Fruit fly (Drosophila melanogaster) whole organism, embryonic: ENCODE results near the gene CG18557.
A peak's percentile ranks its signal among the peaks of the same experiment; 100 is the strongest.

Experiments
- CG10366 ChIP-seq: fragments of 200-800 bp; sonication (Bioruptor generic); IDR thresholded peaks from 2 replicates; pipeline ENCODE4 v1.3.6; 2022; ENCODE audit warnings: missing biosample characterization, missing genetic modification characterization
- CG10979 ChIP-seq: fragments of 200-800 bp; sonication (Bioruptor generic); optimal IDR thresholded peaks from 2 replicates; lab custom pipeline; 2018; ENCODE audit warnings: missing biosample characterization, mild to moderate bottlenecking, missing genetic modification characterization, moderate library complexity
- CG11093 ChIP-seq: fragments of 200-800 bp; sonication (Bioruptor generic); IDR thresholded peaks from 3 replicates; pipeline ENCODE4 v1.3.6; 2022; ENCODE audit warnings: missing biosample characterization, missing genetic modification characterization
- CG12104 ChIP-seq: fragments of 200-800 bp; sonication (Bioruptor generic); optimal IDR thresholded peaks from 3 replicates; lab custom pipeline; 2016; ENCODE audit warnings: missing biosample characterization, missing genetic modification characterization
- CG15479 ChIP-seq: fragments of 200-800 bp; sonication (Bioruptor generic); optimal IDR thresholded peaks from 3 replicates; lab custom pipeline; 2019; ENCODE audit warnings: missing biosample characterization, mild to moderate bottlenecking, missing genetic modification characterization, moderate library complexity
- CG15514 ChIP-seq: fragments of 200-800 bp; sonication (Bioruptor generic); optimal IDR thresholded peaks from 3 replicates; lab custom pipeline; 2017; ENCODE audit warnings: missing biosample characterization, missing genetic modification characterization, mild to moderate bottlenecking, moderate library complexity, missing genetic modification reagents
- CG1647 ChIP-seq: fragments of 200-800 bp; sonication (Bioruptor generic); optimal IDR thresholded peaks from 3 replicates; lab custom pipeline; 2016; ENCODE audit warnings: missing biosample characterization, missing genetic modification characterization
- CG17829 ChIP-seq: fragments of 200-800 bp; optimal IDR thresholded peaks from 2 replicates; lab custom pipeline; 2019; ENCODE audit warnings: missing biosample characterization, mild to moderate bottlenecking, missing genetic modification characterization, moderate library complexity
- CG18476 ChIP-seq: fragments of 200-800 bp; sonication (Bioruptor generic); optimal IDR thresholded peaks from 2 replicates; lab custom pipeline; 2016; ENCODE audit warnings: missing biosample characterization, mild to moderate bottlenecking, missing genetic modification characterization
- CG2712 ChIP-seq: fragments of 200-800 bp; optimal IDR thresholded peaks from 3 replicates; lab custom pipeline; 2019; ENCODE audit warnings: missing biosample characterization, mild to moderate bottlenecking, missing genetic modification characterization, moderate library complexity
- CG3065 ChIP-seq: fragments of 200-800 bp; sonication (Bioruptor generic); optimal IDR thresholded peaks from 2 replicates; lab custom pipeline; 2016; ENCODE audit warnings: missing biosample characterization, missing genetic modification characterization
- CG32772 ChIP-seq: fragments of 200-800 bp; sonication (Bioruptor generic); IDR thresholded peaks from 2 replicates; pipeline ENCODE4 v1.3.6; 2022; ENCODE audit warnings: missing biosample characterization, missing genetic modification characterization
- CG4424 ChIP-seq: fragments of 200-800 bp; sonication (Bioruptor generic); optimal IDR thresholded peaks from 3 replicates; lab custom pipeline; 2016; ENCODE audit warnings: missing biosample characterization, missing genetic modification characterization
- CG6254 ChIP-seq: fragments of 200-800 bp; sonication (Bioruptor generic); optimal IDR thresholded peaks from 3 replicates; lab custom pipeline; 2017; ENCODE audit warnings: mild to moderate bottlenecking, missing biosample characterization, missing genetic modification reagents, missing genetic modification characterization
- CG6854 ChIP-seq: fragments of 200-800 bp; sonication (Bioruptor generic); optimal IDR thresholded peaks from 3 replicates; lab custom pipeline; 2017; ENCODE audit warnings: missing biosample characterization, mild to moderate bottlenecking, missing genetic modification characterization
- CG7786 ChIP-seq: fragments of 200-800 bp; sonication (Bioruptor generic); optimal IDR thresholded peaks from 2 replicates; lab custom pipeline; 2016; ENCODE audit warnings: missing biosample characterization, missing genetic modification characterization
- CG9876 ChIP-seq: fragments of 200-800 bp; sonication (Bioruptor generic); optimal IDR thresholded peaks from 2 replicates; lab custom pipeline; 2016; ENCODE audit warnings: missing biosample characterization, missing genetic modification characterization
- CrebB ChIP-seq: fragments of 200-800 bp; sonication (Bioruptor generic); optimal IDR thresholded peaks from 3 replicates; lab custom pipeline; 2018; ENCODE audit warnings: missing biosample characterization, mild to moderate bottlenecking, missing genetic modification characterization
- Dip3 ChIP-seq: fragments of 200-800 bp; sonication (Bioruptor generic); optimal IDR thresholded peaks from 3 replicates; lab custom pipeline; 2016; ENCODE audit warnings: missing biosample characterization, missing genetic modification characterization
- E2f2 ChIP-seq: fragments of 200-800 bp; sonication (Bioruptor generic); IDR thresholded peaks from 2 replicates; pipeline ENCODE4 v1.3.6; 2022; ENCODE audit warnings: missing biosample characterization, missing genetic modification characterization
- Ets97D ChIP-seq: fragments of 200-800 bp; sonication (Bioruptor generic); optimal IDR thresholded peaks from 3 replicates; lab custom pipeline; 2016; ENCODE audit warnings: missing biosample characterization, missing genetic modification characterization
- H2.0 ChIP-seq: fragments of 200-800 bp; sonication (Bioruptor generic); IDR thresholded peaks from 2 replicates; pipeline ENCODE4 v1.3.6; 2022; ENCODE audit warnings: missing biosample characterization, missing genetic modification characterization
- HmgZ ChIP-seq: fragments of 200-800 bp; sonication (Bioruptor generic); optimal IDR thresholded peaks from 2 replicates; lab custom pipeline; 2018; ENCODE audit warnings: missing biosample characterization, mild to moderate bottlenecking, missing genetic modification characterization
- Hmr ChIP-seq: fragments of 200-800 bp; sonication (Bioruptor generic); optimal IDR thresholded peaks from 3 replicates; lab custom pipeline; 2017; ENCODE audit warnings: mild to moderate bottlenecking, missing biosample characterization, missing genetic modification reagents, missing genetic modification characterization
- Lhr ChIP-seq: fragments of 200-800 bp; sonication (Bioruptor generic); optimal IDR thresholded peaks from 3 replicates; lab custom pipeline; 2017; ENCODE audit warnings: mild to moderate bottlenecking, missing biosample characterization, missing genetic modification reagents, missing genetic modification characterization
- MESR4 ChIP-seq: fragments of 200-800 bp; sonication (Bioruptor generic); optimal IDR thresholded peaks from 2 replicates; lab custom pipeline; 2018; ENCODE audit warnings: missing biosample characterization, mild to moderate bottlenecking, missing genetic modification characterization, moderate library complexity
- Mad ChIP-seq: fragments of 200-800 bp; sonication (Bioruptor generic); optimal IDR thresholded peaks from 2 replicates; lab custom pipeline; 2016; ENCODE audit warnings: missing biosample characterization, missing genetic modification characterization
- Meics ChIP-seq: fragments of 200-800 bp; sonication (Bioruptor generic); optimal IDR thresholded peaks from 2 replicates; lab custom pipeline; 2017; ENCODE audit warnings: missing biosample characterization, mild to moderate bottlenecking, missing genetic modification characterization
- Oli ChIP-seq: fragments of 200-800 bp; sonication (Bioruptor generic); optimal IDR thresholded peaks from 2 replicates; lab custom pipeline; 2018; ENCODE audit warnings: missing biosample characterization, mild to moderate bottlenecking, missing genetic modification characterization, moderate library complexity
- TFAM ChIP-seq: fragments of 200-800 bp; sonication (Bioruptor generic); optimal IDR thresholded peaks from 2 replicates; lab custom pipeline; 2017; ENCODE audit warnings: missing biosample characterization, missing genetic modification characterization, inconsistent platforms
- YL-1 ChIP-seq: fragments of 200-800 bp; sonication (Bioruptor generic); optimal IDR thresholded peaks from 3 replicates; lab custom pipeline; 2017; ENCODE audit warnings: missing biosample characterization, mild to moderate bottlenecking, missing genetic modification characterization
- ac ChIP-seq: fragments of 200-800 bp; sonication (Bioruptor generic); optimal IDR thresholded peaks from 3 replicates; lab custom pipeline; 2017; ENCODE audit warnings: missing biosample characterization, mild to moderate bottlenecking, missing genetic modification characterization
- bowl ChIP-seq: fragments of 200-800 bp; sonication (Bioruptor generic); IDR thresholded peaks from 2 replicates; pipeline ENCODE4 v1.3.6; 2022; ENCODE audit warnings: missing biosample characterization, missing genetic modification characterization
- dati ChIP-seq: fragments of 200-800 bp; sonication (Bioruptor generic); IDR thresholded peaks from 2 replicates; pipeline ENCODE4 v1.3.6; 2022; ENCODE audit warnings: missing biosample characterization, missing genetic modification characterization
- dimm ChIP-seq: fragments of 200-800 bp; sonication (Bioruptor generic); IDR thresholded peaks from 2 replicates; pipeline ENCODE4 v1.3.6; 2022; ENCODE audit warnings: missing biosample characterization, missing genetic modification characterization
- dmrt11E ChIP-seq: fragments of 200-800 bp; sonication (Bioruptor generic); optimal IDR thresholded peaks from 3 replicates; lab custom pipeline; 2018; ENCODE audit warnings: missing biosample characterization, mild to moderate bottlenecking, missing genetic modification characterization, moderate library complexity
- esg ChIP-seq: fragments of 200-800 bp; sonication (Bioruptor generic); conservative IDR thresholded peaks from 2 replicates; pipeline ENCODE4 v1.3.6; 2022; ENCODE audit warnings: missing biosample characterization, missing genetic modification characterization
- fd102C ChIP-seq: fragments of 200-800 bp; sonication (Bioruptor generic); optimal IDR thresholded peaks from 2 replicates; lab custom pipeline; 2018; ENCODE audit warnings: missing biosample characterization, mild to moderate bottlenecking, missing genetic modification characterization, moderate library complexity
- fd96Cb ChIP-seq: fragments of 200-800 bp; sonication (Bioruptor generic); optimal IDR thresholded peaks from 2 replicates; lab custom pipeline; 2018; ENCODE audit warnings: missing biosample characterization, mild to moderate bottlenecking, missing genetic modification characterization, moderate library complexity
- gce ChIP-seq: fragments of 200-800 bp; sonication (Bioruptor generic); IDR thresholded peaks from 3 replicates; pipeline ENCODE4 v1.3.6; 2022; ENCODE audit warnings: missing biosample characterization, missing genetic modification characterization
- hbn ChIP-seq: fragments of 200-800 bp; sonication (Bioruptor generic); IDR thresholded peaks from 2 replicates; pipeline ENCODE4 v1.3.6; 2022; ENCODE audit warnings: missing biosample characterization, missing genetic modification characterization; ENCODE audit not compliant: partially characterized antibody
- kay ChIP-seq: fragments of 200-800 bp; sonication (Bioruptor generic); optimal IDR thresholded peaks from 2 replicates; lab custom pipeline; 2016; ENCODE audit warnings: missing biosample characterization, missing genetic modification characterization
- pan ChIP-seq, 4 experiments: fragments of >200 bp in 3 of 4; fragments of 200-800 bp in 1 of 4; sonication (Bioruptor generic) in 1 of 4; optimal IDR thresholded peaks in 3 of 4; IDR thresholded peaks in 1 of 4; 2 replicates each; pipeline versions ENCODE4 v1.3.6 to Lab custom; 2017 to 2022; ENCODE audit warnings: missing biosample characterization in 2 of 4, missing genetic modification characterization in 2 of 4, mixed read lengths in 1 of 4
- peb ChIP-seq: fragments of 200-800 bp; sonication (Bioruptor generic); IDR thresholded peaks from 2 replicates; pipeline ENCODE4 v1.3.6; 2022; ENCODE audit warnings: missing biosample characterization, missing genetic modification characterization
- ranshi ChIP-seq: fragments of 200-800 bp; sonication (Bioruptor generic); IDR thresholded peaks from 2 replicates; pipeline ENCODE4 v1.3.6; 2022; ENCODE audit warnings: missing biosample characterization, missing genetic modification characterization
- repo ChIP-seq: fragments of 200-800 bp; sonication (Bioruptor generic); optimal IDR thresholded peaks from 2 replicates; lab custom pipeline; 2016; ENCODE audit warnings: missing biosample characterization, missing genetic modification characterization
- sim ChIP-seq: fragments of 200-800 bp; sonication (Bioruptor generic); IDR thresholded peaks from 2 replicates; pipeline ENCODE4 v1.3.6; 2022; ENCODE audit warnings: missing biosample characterization, missing genetic modification characterization
- stwl ChIP-seq: fragments of 200-800 bp; sonication (Bioruptor generic); optimal IDR thresholded peaks from 3 replicates; lab custom pipeline; 2018; ENCODE audit warnings: missing biosample characterization, mild to moderate bottlenecking, missing genetic modification characterization, moderate library complexity
- toy ChIP-seq: fragments of 200-800 bp; sonication (Bioruptor generic); IDR thresholded peaks from 2 replicates; pipeline ENCODE4 v1.3.6; 2022; ENCODE audit warnings: missing biosample characterization, missing genetic modification characterization
- twi ChIP-seq: fragments of 200-800 bp; optimal IDR thresholded peaks from 2 replicates; lab custom pipeline; 2019; ENCODE audit warnings: missing biosample characterization, mild to moderate bottlenecking, missing genetic modification characterization, moderate library complexity

The CG18557 gene

DNA sequence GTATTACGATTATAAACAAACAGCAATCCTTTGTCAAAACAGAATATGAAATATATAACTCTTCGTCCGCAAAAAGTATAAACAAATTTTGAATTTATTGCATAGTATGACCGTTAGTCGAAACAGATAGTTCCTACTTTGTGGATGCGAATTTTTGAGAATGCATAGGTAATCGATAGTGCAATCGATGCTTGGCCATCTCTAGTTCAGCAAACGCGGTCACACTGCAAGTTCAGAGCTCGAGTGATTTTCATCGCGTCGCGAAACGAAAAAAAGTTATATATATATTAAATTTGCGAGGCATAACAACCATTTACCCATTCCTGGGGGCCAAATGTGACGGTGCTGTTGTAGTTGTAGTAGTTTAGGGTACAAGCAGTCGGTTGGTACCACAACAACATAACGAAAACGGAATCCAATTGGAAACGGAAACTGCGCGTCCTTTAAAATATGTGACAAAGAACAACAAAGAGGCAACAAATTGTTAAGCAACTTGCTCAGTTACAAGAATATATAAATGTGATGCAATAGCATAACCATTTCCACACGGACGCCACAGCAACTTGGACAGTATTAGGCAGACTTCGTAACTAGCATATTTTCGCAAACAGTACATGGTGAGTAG lies 11.5 kb upstream of the CG18557 start, which contains the start of gene CG2991 (continued):
- no peak for TF ChIP-seq gce
- TF ChIP-seq ranshi (GFP tag; lab: Robert Waterston, UW): no peak
- TF ChIP-seq CG3065: no peak
- TF ChIP-seq bowl (GFP tag; lab: Robert Waterston, UW): no peak
- no peak for TF ChIP-seq peb (GFP tag; lab: Robert Waterston, UW)
- peak; percentile 13 for TF ChIP-seq dmrt11E (tag; lab: Kevin White, UChicago)
- peak; percentile 56 for TF ChIP-seq CG2712
- TF ChIP-seq twi (tag; lab: Kevin White, UChicago): no peak
- no peak for TF ChIP-seq CrebB
- no peak for TF ChIP-seq CG6254
- TF ChIP-seq Oli (tag; lab: Kevin White, UChicago): no peak
- TF ChIP-seq HmgZ (tag; lab: Kevin White, UChicago): peak; percentile 80
- TF ChIP-seq esg (GFP tag; lab: Robert Waterston, UW): no peak
- TF ChIP-seq Mad (GFP tag; lab: Kevin White, UChicago): peak; percentile 63
- no peak for TF ChIP-seq dimm (GFP tag; lab: Robert Waterston, UW)
- no peak for TF ChIP-seq CG6854 (GFP tag; lab: Kevin White, UChicago)
- TF ChIP-seq dati (GFP tag; lab: Robert Waterston, UW): no peak
- TF ChIP-seq CG4424 (GFP tag; lab: Kevin White, UChicago): no peak
- TF ChIP-seq fd96Cb (tag; lab: Kevin White, UChicago): no peak
- peak; percentile 31 for TF ChIP-seq Hmr
- TF ChIP-seq YL-1 (GFP tag; lab: Kevin White, UChicago): peak; percentile 69
- no peak for TF ChIP-seq H2.0 (GFP tag; lab: Robert Waterston, UW)
- no peak for TF ChIP-seq kay (GFP tag; lab: Kevin White, UChicago)
- TF ChIP-seq CG17829 (tag; lab: Kevin White, UChicago): peak; percentile 75
- TF ChIP-seq CG15479: no peak
- TF ChIP-seq CG10979 (tag; lab: Kevin White, UChicago): peak; percentile 11
- TF ChIP-seq hbn (GFP tag; lab: Robert Waterston, UW): peak; percentile 81
- TF ChIP-seq fd102C: no peak
- TF ChIP-seq Ets97D: peak; percentile 87
- TF ChIP-seq toy (GFP tag; lab: Robert Waterston, UW): no peak
- no peak for TF ChIP-seq Dip3 (GFP tag; lab: Kevin White, UChicago)
- TF ChIP-seq CG11093 (GFP tag; lab: Robert Waterston, UW): no peak
- peak; percentile 14 for TF ChIP-seq CG1647 (GFP tag; lab: Kevin White, UChicago)
- no peak for TF ChIP-seq pan (optimal IDR thresholded peaks at IDR 0.05; lab: Kevin White, UChicago)
- no peak for TF ChIP-seq pan (GFP tag; optimal IDR thresholded peaks at IDR 0.05 in 1 of 2, IDR thresholded peaks at IDR 0.05 in 1 of 2)
- no peak for TF ChIP-seq CG18476
- peak; percentile 31 for TF ChIP-seq Meics
- no peak for TF ChIP-seq CG32772 (GFP tag; lab: Robert Waterston, UW)
- TF ChIP-seq TFAM (GFP tag; lab: Kevin White, UChicago): no peak
- peak; percentile 78 for TF ChIP-seq CG15514
- TF ChIP-seq stwl: peak; percentile 84
- TF ChIP-seq CG7786 (GFP tag; lab: Kevin White, UChicago): no peak
- no peak for TF ChIP-seq sim (GFP tag; lab: Robert Waterston, UW)
- TF ChIP-seq ac (GFP tag; lab: Kevin White, UChicago): no peak
- TF ChIP-seq CG12104 (GFP tag; lab: Kevin White, UChicago): peak; percentile 16
- TF ChIP-seq MESR4 (GFP tag; lab: Kevin White, UChicago): peak; percentile 82
- TF ChIP-seq CG9876 (GFP tag; lab: Kevin White, UChicago): no peak
- peak; percentile 89 for TF ChIP-seq E2f2 (GFP tag; lab: Robert Waterston, UW)
- TF ChIP-seq Lhr (GFP tag; lab: Kevin White, UChicago): peak; percentile 43
- TF ChIP-seq repo (GFP tag; lab: Kevin White, UChicago): no peak
- no peak for TF ChIP-seq CG10366 (GFP tag; lab: Robert Waterston, UW)
